Worm (Caenorhabditis elegans): ENCODE measurements around the gene clec-41.

DNA sequence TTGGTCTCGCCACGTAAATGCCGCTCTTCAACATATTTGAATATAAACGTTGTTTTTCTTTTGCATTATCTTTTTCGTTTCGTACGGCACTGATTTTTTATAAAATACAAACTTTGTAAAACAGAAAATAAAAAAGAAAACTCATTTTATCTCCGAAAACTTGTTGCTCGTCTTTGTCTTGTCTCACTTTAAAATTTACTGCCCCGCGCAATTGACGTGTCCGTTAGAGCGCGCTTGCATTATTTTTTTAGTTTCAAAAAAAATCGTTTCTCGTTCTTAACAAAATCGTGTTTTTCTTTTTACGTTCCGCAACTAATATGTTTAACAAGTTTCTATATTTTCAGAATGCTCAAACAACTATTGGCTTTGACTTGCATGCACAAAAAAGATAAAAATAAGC, 14.7 kb upstream of the clec-41 start, which contains the start of gene noca-1:
- TF ChIP-seq him-1 (tag; optimal IDR thresholded peaks at IDR 0.05) (no peak), W03F9.2 (tag; optimal IDR thresholded peaks at IDR 0.05) (no peak), dao-5 (tag; optimal IDR thresholded peaks at IDR 0.05) (no peak)

Measured in whole organism, L4/young adult.